Worm (Caenorhabditis elegans) whole organism, L4 larva: ENCODE measurements around the gene fmo-1.

Source experiments
- D1046.2 ChIP-seq: fragments of 200-800 bp; sonication (Bioruptor generic); IDR thresholded peaks from 2 replicates; pipeline ENCODE4 v1.3.6; 2022; ENCODE audit warnings: missing genetic modification characterization, missing compliant biosample characterization
- F10B5.3 ChIP-seq: sonication (generic microtip); optimal IDR thresholded peaks from 2 replicates; lab custom pipeline; 2016; ENCODE audit warnings: mild to moderate bottlenecking, missing genetic modification characterization, missing compliant biosample characterization
- F49E8.2 ChIP-seq: sonication (generic microtip); optimal IDR thresholded peaks from 2 replicates; lab custom pipeline; 2016; ENCODE audit warnings: missing compliant biosample characterization, mild to moderate bottlenecking, missing genetic modification characterization, borderline replicate concordance
- T20F7.1 ChIP-seq: fragments of 200-800 bp; sonication (Bioruptor generic); optimal IDR thresholded peaks from 2 replicates; lab custom pipeline; 2018; ENCODE audit warnings: mild to moderate bottlenecking, missing genetic modification characterization, missing compliant biosample characterization
- T26A8.4 ChIP-seq: fragments of 200-800 bp; sonication (Bioruptor generic); IDR thresholded peaks from 2 replicates; pipeline ENCODE4 v1.3.6; 2022; ENCODE audit warnings: missing genetic modification characterization, missing compliant biosample characterization
- Y105C5A.15 ChIP-seq: fragments of 200-800 bp; sonication (Bioruptor generic); IDR thresholded peaks from 2 replicates; pipeline ENCODE4 v1.3.6; 2022; ENCODE audit warnings: missing genetic modification characterization, missing compliant biosample characterization
- aly-2 ChIP-seq: sonication (generic microtip); optimal IDR thresholded peaks from 2 replicates; lab custom pipeline; 2018; ENCODE audit warnings: missing biosample characterization, missing genetic modification characterization
- ama-1 ChIP-seq: fragments of 150-350 bp; optimal IDR thresholded peaks from 2 replicates; lab custom pipeline; 2014; ENCODE audit warnings: inconsistent platforms, mixed read lengths
- attf-4 ChIP-seq: sonication (generic microtip); optimal IDR thresholded peaks from 3 replicates; lab custom pipeline; 2017; ENCODE audit warnings: missing biosample characterization, missing genetic modification characterization
- ceh-20 ChIP-seq: fragments of 200-800 bp; sonication (Bioruptor generic); IDR thresholded peaks from 2 replicates; pipeline ENCODE4 v1.3.6; 2022; ENCODE audit warnings: missing genetic modification reagents, missing genetic modification characterization, missing compliant biosample characterization
- ceh-28 ChIP-seq: fragments of 150-350 bp; optimal IDR thresholded peaks from 2 replicates; lab custom pipeline; 2014; ENCODE audit warnings: missing biosample characterization, missing genetic modification reagents, missing genetic modification characterization
- ceh-32 ChIP-seq: sonication (generic microtip); optimal IDR thresholded peaks from 2 replicates; lab custom pipeline; 2016; ENCODE audit warnings: mild to moderate bottlenecking, missing genetic modification characterization, missing compliant biosample characterization; ENCODE audit not compliant: poor library complexity
- ctbp-1 ChIP-seq: fragments of 200-800 bp; sonication (Bioruptor generic); IDR thresholded peaks from 2 replicates; pipeline ENCODE4 v1.3.6; 2022; ENCODE audit warnings: missing genetic modification reagents, missing genetic modification characterization, missing compliant biosample characterization
- daf-12 ChIP-seq: fragments of 150-350 bp; optimal IDR thresholded peaks from 2 replicates; lab custom pipeline; 2014; ENCODE audit warnings: missing biosample characterization, missing genetic modification reagents, missing genetic modification characterization
- daf-16 ChIP-seq, 3 experiments: sonication (generic microtip); optimal IDR thresholded peaks; 2 replicates each; lab custom pipeline; 2016 to 2017; ENCODE audit warnings: missing genetic modification characterization in 3 of 3, missing genetic modification reagents in 3 of 3, mild to moderate bottlenecking in 2 of 3, missing compliant biosample characterization in 2 of 3, missing biosample characterization in 1 of 3, moderate library complexity in 1 of 3
- dmd-6 ChIP-seq: fragments of 200-800 bp; sonication (Bioruptor generic); IDR thresholded peaks from 2 replicates; pipeline ENCODE4 v1.3.6; 2022; ENCODE audit warnings: missing genetic modification reagents, missing genetic modification characterization, missing compliant biosample characterization
- dmd-9 ChIP-seq: fragments of 200-800 bp; sonication (Bioruptor generic); IDR thresholded peaks from 2 replicates; pipeline ENCODE4 v1.3.6; 2022; ENCODE audit warnings: missing genetic modification reagents, missing genetic modification characterization, missing compliant biosample characterization
- dpl-1 ChIP-seq: fragments of 150-350 bp; optimal IDR thresholded peaks from 2 replicates; lab custom pipeline; 2014; ENCODE audit warnings: missing biosample characterization, missing genetic modification reagents, missing genetic modification characterization
- dve-1 ChIP-seq: sonication (generic microtip); optimal IDR thresholded peaks from 2 replicates; lab custom pipeline; 2017; ENCODE audit warnings: antibody characterized with exemption, mild to moderate bottlenecking, missing genetic modification characterization, missing compliant biosample characterization; ENCODE audit not compliant: insufficient read depth
- egl-27 ChIP-seq: sonication (generic microtip); optimal IDR thresholded peaks from 3 replicates; lab custom pipeline; 2017; ENCODE audit warnings: missing biosample characterization, missing genetic modification reagents, missing genetic modification characterization
- fos-1 ChIP-seq: fragments of 150-350 bp; optimal IDR thresholded peaks from 2 replicates; lab custom pipeline; 2014; ENCODE audit warnings: missing biosample characterization, missing genetic modification characterization
- gei-8 ChIP-seq: fragments of 200-800 bp; sonication (Bioruptor generic); optimal IDR thresholded peaks from 2 replicates; lab custom pipeline; 2018; ENCODE audit warnings: mild to moderate bottlenecking, missing genetic modification characterization, missing compliant biosample characterization
- hif-1 ChIP-seq, 2 experiments: sonication (generic microtip); optimal IDR thresholded peaks; 2 replicates each; lab custom pipeline; 2016 to 2017; ENCODE audit warnings: missing compliant biosample characterization in 2 of 2, missing genetic modification characterization in 2 of 2, missing genetic modification reagents in 2 of 2, missing genotype in 2 of 2, mild to moderate bottlenecking in 1 of 2
- hlh-11 ChIP-seq: fragments of 200-800 bp; sonication (Bioruptor generic); optimal IDR thresholded peaks from 2 replicates; lab custom pipeline; 2018; ENCODE audit warnings: mild to moderate bottlenecking, missing genetic modification characterization, missing compliant biosample characterization
- hlh-30 ChIP-seq: sonication (generic microtip); optimal IDR thresholded peaks from 2 replicates; lab custom pipeline; 2017; ENCODE audit warnings: antibody characterized with exemption, mild to moderate bottlenecking, missing genetic modification characterization, missing compliant biosample characterization; ENCODE audit not compliant: insufficient read depth
- hmg-1.1 ChIP-seq: fragments of 200-800 bp; sonication (Bioruptor generic); IDR thresholded peaks from 2 replicates; pipeline ENCODE4 v1.3.6; 2022; ENCODE audit warnings: missing genetic modification reagents, missing genetic modification characterization, missing compliant biosample characterization
- lim-7 ChIP-seq: fragments of 200-800 bp; sonication (Bioruptor generic); IDR thresholded peaks from 2 replicates; pipeline ENCODE4 v1.3.6; 2022; ENCODE audit warnings: missing genetic modification characterization, missing compliant biosample characterization
- lin-1 ChIP-seq: fragments of 200-800 bp; sonication (Bioruptor generic); IDR thresholded peaks from 2 replicates; pipeline ENCODE4 v1.3.6; 2022; ENCODE audit warnings: missing genetic modification reagents, missing genetic modification characterization, missing compliant biosample characterization
- lin-13 ChIP-seq: fragments of 150-350 bp; optimal IDR thresholded peaks from 2 replicates; lab custom pipeline; 2014; ENCODE audit warnings: missing biosample characterization, missing genetic modification reagents, missing genetic modification characterization
- lin-38 ChIP-seq: fragments of 200-800 bp; sonication (Bioruptor generic); IDR thresholded peaks from 2 replicates; pipeline ENCODE4 v1.3.6; 2022; ENCODE audit warnings: missing genetic modification reagents, missing genetic modification characterization, missing compliant biosample characterization
- lin-39 ChIP-seq: fragments of 150-350 bp; optimal IDR thresholded peaks from 2 replicates; lab custom pipeline; 2014; ENCODE audit warnings: missing biosample characterization, missing genetic modification reagents, missing genetic modification characterization
- lsy-2 ChIP-seq, 2 experiments: fragments of 150-350 bp in 1 of 2; sonication (generic microtip) in 1 of 2; optimal IDR thresholded peaks; 2 replicates each; lab custom pipeline; 2014 to 2017; ENCODE audit warnings: missing biosample characterization in 2 of 2, missing genetic modification characterization in 2 of 2
- madf-9 ChIP-seq: fragments of 200-800 bp; sonication (Bioruptor generic); conservative IDR thresholded peaks from 2 replicates; pipeline ENCODE4 v1.3.6; 2022; ENCODE audit warnings: missing genetic modification reagents, missing genetic modification characterization, missing compliant biosample characterization
- mep-1 ChIP-seq: fragments of 150-350 bp; sonication (generic microtip); optimal IDR thresholded peaks from 3 replicates; lab custom pipeline; 2014; ENCODE audit warnings: missing biosample characterization, missing genetic modification characterization
- mxl-2 ChIP-seq: fragments of 200-800 bp; sonication (Bioruptor generic); conservative IDR thresholded peaks from 2 replicates; pipeline ENCODE4 v1.3.6; 2022; ENCODE audit warnings: missing genetic modification reagents, missing genetic modification characterization, missing compliant biosample characterization
- nhr-10 ChIP-seq: fragments of 150-350 bp; optimal IDR thresholded peaks from 2 replicates; lab custom pipeline; 2014; ENCODE audit warnings: missing biosample characterization, missing genetic modification characterization
- nhr-102 ChIP-seq: sonication (generic microtip); optimal IDR thresholded peaks from 2 replicates; lab custom pipeline; 2016; ENCODE audit warnings: mild to moderate bottlenecking, missing genetic modification characterization, moderate library complexity, missing compliant biosample characterization
- nhr-237 ChIP-seq: sonication (generic microtip); optimal IDR thresholded peaks from 2 replicates; lab custom pipeline; 2017; ENCODE audit warnings: missing biosample characterization, missing genetic modification characterization
- nhr-28 ChIP-seq: fragments of 150-350 bp; optimal IDR thresholded peaks from 2 replicates; lab custom pipeline; 2014; ENCODE audit warnings: missing biosample characterization, missing genetic modification characterization
- nhr-42 ChIP-seq: fragments of 200-800 bp; sonication (Bioruptor generic); IDR thresholded peaks from 2 replicates; pipeline ENCODE4 v1.3.6; 2022; ENCODE audit warnings: missing genetic modification characterization, missing compliant biosample characterization
- nhr-77 ChIP-seq: fragments of 150-350 bp; optimal IDR thresholded peaks from 2 replicates; lab custom pipeline; 2014; ENCODE audit warnings: missing biosample characterization, missing genetic modification characterization
- php-3 ChIP-seq: fragments of 200-800 bp; sonication (Bioruptor generic); IDR thresholded peaks from 2 replicates; pipeline ENCODE4 v1.3.6; 2022; ENCODE audit warnings: missing genetic modification reagents, missing genetic modification characterization, missing compliant biosample characterization
- rbr-2 ChIP-seq: sonication (generic microtip); optimal IDR thresholded peaks from 2 replicates; lab custom pipeline; 2016; ENCODE audit warnings: missing genotype, missing genetic modification characterization, missing compliant biosample characterization
- sdz-12 ChIP-seq: fragments of 200-800 bp; sonication (Bioruptor generic); optimal IDR thresholded peaks from 2 replicates; lab custom pipeline; 2018; ENCODE audit warnings: mild to moderate bottlenecking, missing genetic modification characterization, missing compliant biosample characterization
- snpc-4 ChIP-seq: fragments of 150-350 bp; optimal IDR thresholded peaks from 2 replicates; lab custom pipeline; 2014; ENCODE audit warnings: missing biosample characterization, missing genetic modification characterization
- spr-1 ChIP-seq: sonication (generic microtip); optimal IDR thresholded peaks from 2 replicates; lab custom pipeline; 2016; ENCODE audit warnings: mild to moderate bottlenecking, missing genetic modification characterization, missing compliant biosample characterization
- tag-97 ChIP-seq: fragments of 200-800 bp; sonication (Bioruptor generic); IDR thresholded peaks from 2 replicates; pipeline ENCODE4 v1.3.6; 2022; ENCODE audit warnings: missing genetic modification characterization, missing compliant biosample characterization
- unc-130 ChIP-seq: sonication (generic microtip); optimal IDR thresholded peaks from 2 replicates; lab custom pipeline; 2016; ENCODE audit warnings: missing genetic modification reagents, missing genetic modification characterization, missing compliant biosample characterization
- vab-7 ChIP-seq: fragments of 200-800 bp; sonication (Bioruptor generic); IDR thresholded peaks from 2 replicates; pipeline ENCODE4 v1.3.6; 2022; ENCODE audit warnings: missing genetic modification reagents, missing genetic modification characterization, missing compliant biosample characterization
- zfp-3 ChIP-seq: fragments of 200-800 bp; sonication (Bioruptor generic); conservative IDR thresholded peaks from 2 replicates; pipeline ENCODE4 v1.3.6; 2022; ENCODE audit warnings: missing genetic modification reagents, missing genetic modification characterization, missing compliant biosample characterization

fmo-1 gene

DNA sequence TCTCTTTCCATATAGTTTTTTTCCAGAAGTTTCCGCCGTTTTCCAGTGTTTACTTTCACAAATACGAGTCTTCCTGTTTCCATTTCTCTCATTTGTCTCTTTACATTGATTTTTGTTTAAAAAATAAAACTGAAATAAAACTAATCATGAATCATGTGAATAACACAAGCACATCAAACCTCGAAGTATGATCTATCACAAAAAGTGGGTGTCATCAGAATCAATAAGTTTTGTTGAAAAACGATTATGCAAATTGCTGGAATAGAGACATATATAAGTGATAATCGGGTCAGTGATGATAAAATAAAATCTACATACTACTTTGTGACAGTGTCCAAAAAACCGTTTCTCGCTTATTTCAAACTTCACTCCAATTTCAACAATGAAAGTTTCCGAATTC is 40.8 kb upstream of the fmo-1 start, which contains the start of gene R09H10.7:
TSS of gene R09H10.7 (plus strand) at position 301 of the 400 bp plus-strand sequence.
- no peak for TF ChIP-seq mxl-2 (GFP tag; lab: Robert Waterston, UW)
- TF ChIP-seq rbr-2, result no peak
- TF ChIP-seq php-3, result no peak
- no peak for TF ChIP-seq Y105C5A.15 (GFP tag; lab: Robert Waterston, UW)
- no peak for TF ChIP-seq lin-13 (GFP tag; lab: Kevin White, UChicago)
- 0 out of 2 replicates have a peak, but pooled peaks have one; percentile 33 for TF ChIP-seq zfp-3 (GFP tag; lab: Robert Waterston, UW)
- no peak for TF ChIP-seq ama-1 (lab: Kevin White, UChicago)
- no peak for TF ChIP-seq egl-27 (tag; lab: Kevin White, UChicago)

DNA sequence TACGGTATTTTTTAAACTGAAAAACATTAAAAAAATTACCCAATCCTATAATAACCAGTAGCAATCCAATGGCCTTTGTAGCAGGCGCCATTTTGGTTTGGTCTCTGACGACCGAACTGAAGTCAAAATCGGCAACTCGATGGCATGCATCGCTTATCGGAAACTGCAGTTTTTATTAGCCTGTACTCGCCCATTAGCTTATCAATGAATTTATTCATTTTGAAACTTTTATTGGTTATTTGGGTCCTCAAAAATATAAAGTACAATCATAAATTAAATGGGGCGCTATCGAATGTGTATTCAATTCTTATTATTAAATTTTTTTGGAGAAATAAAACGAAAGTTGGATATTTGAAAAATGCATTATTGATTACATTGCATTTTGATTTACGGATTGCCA is 32.9 kb upstream of the fmo-1 start, which contains the start of gene R09H10.5:
TSS of gene R09H10.5 (minus strand) at position 106 of the 400 bp plus-strand sequence.
- TF ChIP-seq dmd-6 (GFP tag; lab: Robert Waterston, UW) (peak; percentile 38; the same call in 1 of the 2 replicates), madf-9 (GFP tag; lab: Robert Waterston, UW) (no peak), dmd-9 (no peak), fos-1 (tag; lab: Kevin White, UChicago) (no peak), lsy-2 (tag; optimal IDR thresholded peaks at IDR 0.05; lab: Kevin White, UChicago) (no peak), dve-1 (tag; lab: Kevin White, UChicago) (peak; percentile 20), hlh-30 (tag; lab: Kevin White, UChicago) (no peak), ceh-20 (GFP tag; lab: Robert Waterston, UW) (peak; percentile 84), snpc-4 (no peak), lin-1 (GFP tag; lab: Robert Waterston, UW) (no peak), nhr-237 (tag; lab: Kevin White, UChicago) (no peak), gei-8 (no peak), nhr-10 (tag; lab: Kevin White, UChicago) (no peak), attf-4 (tag; lab: Kevin White, UChicago) (no peak), ceh-28 (tag; lab: Kevin White, UChicago) (no peak), spr-1 (tag; lab: Kevin White, UChicago) (no peak), unc-130 (GFP tag; lab: Kevin White, UChicago) (no peak), lim-7 (GFP tag; lab: Robert Waterston, UW) (no peak), F10B5.3 (no peak), nhr-102 (tag; lab: Kevin White, UChicago) (no peak), lin-38 (GFP tag; lab: Robert Waterston, UW) (no peak), nhr-28 (peak; percentile 36), nhr-77 (tag; lab: Kevin White, UChicago) (no peak), hif-1 (tag; optimal IDR thresholded peaks at IDR 0.05; lab: Kevin White, UChicago) (no peak), ceh-32 (no peak), hmg-1.1 (GFP tag; lab: Robert Waterston, UW) (no peak), lin-39 (no peak), nhr-42 (no peak), tag-97 (GFP tag; lab: Robert Waterston, UW) (no peak), dpl-1 (no peak), vab-7 (GFP tag; lab: Robert Waterston, UW) (no peak), T26A8.4 (GFP tag; lab: Robert Waterston, UW) (no peak), F49E8.2 (tag; lab: Kevin White, UChicago) (no peak), ctbp-1 (no peak), hlh-11 (tag; lab: Kevin White, UChicago) (peak; percentile 42), egl-27 (tag; lab: Kevin White, UChicago) (no peak), sdz-12 (GFP tag; lab: Kevin White, UChicago) (no peak), mep-1 (tag; lab: Kevin White, UChicago) (no peak), T20F7.1 (GFP tag; lab: Kevin White, UChicago) (no peak), D1046.2 (GFP tag; lab: Robert Waterston, UW) (no peak), daf-12 (tag; lab: Kevin White, UChicago) (no peak), aly-2 (tag; lab: Kevin White, UChicago) (no peak), daf-16 (GFP tag; optimal IDR thresholded peaks at IDR 0.05; lab: Kevin White, UChicago) (no peak), daf-16 (tag; optimal IDR thresholded peaks at IDR 0.05; lab: Kevin White, UChicago) (peak; percentile 46)
